Fruit fly (Drosophila melanogaster): ENCODE measurements around the gene CG12983.

Gene CG12983

DNA sequence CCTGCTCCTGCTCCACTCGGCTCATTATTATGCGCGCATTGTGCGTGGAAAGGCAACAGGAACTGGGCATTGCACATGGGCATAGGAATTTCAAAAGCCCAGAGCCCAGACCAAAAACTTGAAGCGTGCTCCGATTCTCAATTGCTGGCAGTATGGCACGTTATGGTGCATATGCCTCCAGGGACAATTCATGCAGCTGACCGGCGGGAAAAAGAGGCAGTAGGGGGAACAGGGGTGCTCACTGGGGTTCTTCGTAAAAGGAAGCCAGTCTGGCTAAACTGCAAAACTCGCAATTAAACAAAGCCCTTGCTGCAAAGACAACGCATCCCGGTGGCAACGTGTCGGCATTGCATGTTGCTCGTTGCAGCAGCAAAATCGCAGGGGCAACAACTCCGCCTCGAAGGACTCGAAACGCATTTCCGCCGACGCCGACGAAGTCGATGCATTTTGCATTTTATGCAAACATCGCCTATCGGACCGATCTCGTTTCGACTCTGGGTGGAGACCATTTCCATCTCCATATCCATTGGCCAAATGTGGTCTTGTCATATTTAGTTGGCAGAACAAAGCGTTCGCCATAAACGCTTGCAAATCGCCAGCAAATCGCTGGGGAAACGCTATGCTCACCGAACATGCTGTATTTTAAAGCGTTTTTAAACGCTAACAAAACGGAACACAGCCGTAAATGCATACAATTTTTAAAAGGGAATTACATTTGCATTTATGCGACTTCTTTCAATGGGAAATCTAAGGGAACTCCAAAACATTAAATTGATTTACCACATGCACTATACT is 18.0 kb upstream of the CG12983 start:
- no peak for TF ChIP-seq CTCF (optimal IDR thresholded peaks at IDR 0.05)
- TF ChIP-seq CG8478 (optimal IDR thresholded peaks at IDR 0.05), result no peak

- TF ChIP-seq CTCF (optimal IDR thresholded peaks at IDR 0.05), result no peak
- TF ChIP-seq CG8478 (optimal IDR thresholded peaks at IDR 0.05), result no peak
Observed at dm6 chr3L:20983309-20983708, 16.7 kb upstream of the CG12983 start.

- TF ChIP-seq CTCF (optimal IDR thresholded peaks at IDR 0.05), result no peak
- TF ChIP-seq CG8478 (optimal IDR thresholded peaks at IDR 0.05), result no peak
Observed at dm6 chr3L:20982544-20982943, 16.0 kb upstream of the CG12983 start.

DNA sequence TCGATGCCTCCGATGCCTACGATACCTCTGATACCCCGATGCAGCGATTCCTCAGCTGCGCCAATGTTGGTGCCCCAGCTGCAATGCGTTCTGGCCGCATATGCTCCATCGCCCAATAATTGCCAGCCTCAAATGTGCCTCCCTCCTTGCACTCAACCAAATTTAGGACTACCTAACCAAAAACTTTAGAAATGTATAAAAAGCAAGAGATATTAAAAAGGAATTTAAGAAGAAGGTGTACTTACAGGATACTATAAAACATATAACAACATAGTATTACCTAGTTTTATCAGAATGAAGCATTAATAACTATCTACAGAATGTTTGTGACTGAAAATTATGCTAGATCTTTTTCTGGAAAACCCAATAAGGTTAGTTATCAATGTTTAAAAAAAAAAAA is 15.2 kb upstream of the CG12983 start:
- TF ChIP-seq CG8478 (optimal IDR thresholded peaks at IDR 0.05) (no peak), CTCF (optimal IDR thresholded peaks at IDR 0.05) (no peak)

dm6 chr3L:20980499-20980898 is 13.9 kb upstream of the CG12983 start:
- no peak for TF ChIP-seq CTCF (optimal IDR thresholded peaks at IDR 0.05)
- no peak for TF ChIP-seq CG8478 (optimal IDR thresholded peaks at IDR 0.05)

DNA sequence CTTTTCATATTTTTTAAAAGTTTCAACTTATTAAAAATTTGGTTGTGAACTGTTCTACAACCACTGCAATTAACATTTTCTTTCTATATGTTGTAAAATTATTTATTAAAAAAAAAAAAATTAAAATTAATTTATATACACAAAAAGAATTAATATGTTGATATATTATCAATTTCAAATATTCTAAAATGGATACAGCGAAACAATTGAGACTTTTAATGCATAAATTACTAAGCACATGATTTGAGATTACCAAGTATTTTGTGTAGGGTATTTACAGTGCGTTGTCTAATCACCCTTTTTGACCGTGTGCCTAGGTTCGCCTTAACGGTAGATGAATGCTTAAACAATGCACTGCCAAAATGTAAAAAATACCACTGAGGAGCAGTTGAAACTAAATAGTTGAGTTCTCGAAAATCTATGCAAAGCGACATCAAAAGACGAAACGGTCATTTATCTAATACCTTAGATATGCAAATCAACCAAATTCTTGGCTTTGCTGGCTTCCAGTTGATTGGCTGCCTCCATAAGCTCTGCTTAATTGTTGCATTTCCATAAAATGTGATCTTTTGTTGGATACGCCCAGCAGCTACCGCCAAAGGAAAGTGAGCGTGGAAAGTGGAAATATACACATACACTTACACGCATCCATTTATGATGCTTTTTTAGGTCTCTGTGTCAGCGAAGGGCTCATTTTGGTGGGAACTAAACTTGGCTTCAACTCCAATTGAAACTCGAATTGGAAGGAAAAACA is 10.6 kb upstream of the CG12983 start:
- TF ChIP-seq CG8478 (optimal IDR thresholded peaks at IDR 0.05) (no peak), CTCF (optimal IDR thresholded peaks at IDR 0.05) (no peak)

DNA sequence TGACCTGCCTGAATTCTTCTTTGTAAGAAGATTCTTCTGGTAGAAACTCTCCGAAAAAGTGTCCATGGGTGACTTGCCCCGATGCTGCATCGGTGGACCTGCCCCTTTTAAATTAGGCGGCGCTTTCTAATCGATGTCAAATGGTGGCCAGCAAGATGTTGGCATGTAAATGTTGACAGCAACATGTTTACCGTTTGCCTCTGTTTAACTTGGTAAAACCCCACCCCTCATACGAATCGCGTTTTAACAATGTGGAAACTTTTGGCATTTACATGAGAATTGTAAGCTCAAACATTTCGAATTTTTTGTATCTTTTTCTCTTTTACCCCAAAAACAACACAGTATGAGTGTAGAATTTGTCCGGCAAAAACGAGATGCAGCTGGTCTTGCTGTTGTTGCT is 9.8 kb upstream of the CG12983 start:
- TF ChIP-seq CTCF (optimal IDR thresholded peaks at IDR 0.05) (no peak), CG8478 (optimal IDR thresholded peaks at IDR 0.05) (no peak)

DNA sequence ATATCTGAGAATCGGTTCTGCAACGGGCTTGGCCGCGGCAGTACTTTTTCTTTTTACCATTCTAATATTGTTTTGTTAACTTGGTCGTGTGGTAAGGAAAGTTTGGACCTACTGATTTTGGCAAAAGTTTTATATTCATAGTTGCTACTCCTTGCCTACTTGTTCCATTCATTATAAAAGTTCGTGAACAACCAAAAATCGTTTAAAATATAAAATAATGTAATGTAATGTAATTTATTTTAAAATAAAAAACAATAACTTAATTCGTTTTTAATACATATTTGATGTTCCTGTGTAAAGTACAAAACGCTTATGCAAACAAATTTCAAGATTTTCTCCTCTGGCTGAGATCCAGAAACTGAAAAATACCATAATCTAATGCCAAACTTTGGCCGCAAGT is 8.0 kb upstream of the CG12983 start, which contains the start of gene CG33286:
Gene CG33286 (minus strand): TSS at position 101 of the 400 bp plus-strand sequence.
- TF ChIP-seq CG8478 (optimal IDR thresholded peaks at IDR 0.05) (no peak), CTCF (optimal IDR thresholded peaks at IDR 0.05) (no peak)

- TF ChIP-seq CG8478 (optimal IDR thresholded peaks at IDR 0.05) (no peak), CTCF (optimal IDR thresholded peaks at IDR 0.05) (no peak)
Observed at dm6 chr3L:20970563-20970962, 4.0 kb upstream of the CG12983 start, which contains the start of gene CG33287. Gene CG33287, minus strand, starts transcription at chr3L:20970663.

dm6 chr3L:20962455-20962854 is 4.1 kb downstream of the CG12983 start, which contains the start of gene CG10587:
Gene CG10587, minus strand, starts transcription at chr3L:20962555.
- TF ChIP-seq CG8478 (optimal IDR thresholded peaks at IDR 0.05) (no peak), CTCF (optimal IDR thresholded peaks at IDR 0.05) (no peak)

DNA sequence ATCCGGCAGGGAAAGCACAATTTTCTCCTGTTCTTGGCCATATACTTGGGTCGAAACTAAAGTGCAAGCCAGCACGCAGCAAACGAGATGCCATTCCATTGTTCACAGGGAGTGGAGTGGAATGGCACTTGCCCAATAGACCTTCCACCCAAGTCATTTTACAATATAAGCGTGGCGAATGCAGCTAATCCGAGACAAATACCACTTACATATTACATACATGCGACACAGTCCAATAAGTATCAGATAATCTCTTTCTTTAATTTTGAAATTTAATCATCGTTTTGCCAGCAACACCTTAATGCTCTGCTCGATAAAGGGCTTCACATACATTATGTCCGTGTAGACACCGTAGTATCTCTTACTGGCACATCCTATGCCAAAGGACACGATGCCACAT is 5.3 kb downstream of the CG12983 start, which contains the start of gene CG11037:
Gene CG11037 (minus strand): TSS at position 101 of the 400 bp plus-strand sequence.
- no peak for TF ChIP-seq CTCF (optimal IDR thresholded peaks at IDR 0.05)
- no peak for TF ChIP-seq CG8478 (optimal IDR thresholded peaks at IDR 0.05)

DNA sequence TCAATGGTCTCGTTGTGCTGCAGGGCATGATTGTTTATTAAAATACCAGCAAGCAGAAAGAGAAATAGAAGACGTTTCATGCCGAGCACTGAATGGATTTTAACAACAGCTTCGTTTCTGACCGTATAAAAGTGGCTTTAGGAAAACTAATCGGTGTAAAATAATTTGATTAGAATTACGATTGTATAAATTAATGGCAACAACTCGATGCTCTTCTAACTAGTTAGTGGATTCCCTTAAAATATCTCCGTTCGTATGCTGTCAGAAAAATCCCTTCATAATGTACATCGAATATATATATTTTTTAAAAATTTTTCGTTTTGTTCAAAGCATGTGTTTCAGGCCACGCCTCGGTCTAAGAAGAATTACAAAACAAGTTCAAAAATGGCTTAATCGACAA is 9.9 kb downstream of the CG12983 start, which contains the start of the genes Sems and CG10588:
Gene Sems (minus strand): TSS at position 101 of the 400 bp plus-strand sequence.
Gene CG10588 (plus strand): TSS at position 285 of the 400 bp plus-strand sequence.
- no peak for TF ChIP-seq CG8478 (optimal IDR thresholded peaks at IDR 0.05)
- no peak for TF ChIP-seq CTCF (optimal IDR thresholded peaks at IDR 0.05)

DNA sequence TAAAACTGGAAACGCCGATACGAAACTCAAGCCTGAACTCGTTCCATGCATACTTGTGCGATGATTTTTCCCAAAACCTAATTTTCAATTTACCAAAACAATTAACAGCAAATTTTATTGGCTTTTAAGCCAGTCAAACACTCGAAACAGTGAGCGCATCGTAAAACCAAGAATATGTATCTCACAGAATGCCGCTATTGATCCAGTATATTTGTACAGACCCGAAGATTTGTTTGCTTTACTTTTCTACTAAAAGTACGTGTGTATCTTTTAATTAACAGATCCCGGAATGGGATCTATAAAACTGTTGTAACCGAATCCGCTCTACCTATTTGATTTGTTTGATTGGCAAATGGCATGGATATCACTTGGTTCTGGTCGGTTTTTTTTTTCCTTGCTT is 12.4 kb downstream of the CG12983 start:
- no peak for TF ChIP-seq CG8478 (optimal IDR thresholded peaks at IDR 0.05)
- no peak for TF ChIP-seq CTCF (optimal IDR thresholded peaks at IDR 0.05)

DNA sequence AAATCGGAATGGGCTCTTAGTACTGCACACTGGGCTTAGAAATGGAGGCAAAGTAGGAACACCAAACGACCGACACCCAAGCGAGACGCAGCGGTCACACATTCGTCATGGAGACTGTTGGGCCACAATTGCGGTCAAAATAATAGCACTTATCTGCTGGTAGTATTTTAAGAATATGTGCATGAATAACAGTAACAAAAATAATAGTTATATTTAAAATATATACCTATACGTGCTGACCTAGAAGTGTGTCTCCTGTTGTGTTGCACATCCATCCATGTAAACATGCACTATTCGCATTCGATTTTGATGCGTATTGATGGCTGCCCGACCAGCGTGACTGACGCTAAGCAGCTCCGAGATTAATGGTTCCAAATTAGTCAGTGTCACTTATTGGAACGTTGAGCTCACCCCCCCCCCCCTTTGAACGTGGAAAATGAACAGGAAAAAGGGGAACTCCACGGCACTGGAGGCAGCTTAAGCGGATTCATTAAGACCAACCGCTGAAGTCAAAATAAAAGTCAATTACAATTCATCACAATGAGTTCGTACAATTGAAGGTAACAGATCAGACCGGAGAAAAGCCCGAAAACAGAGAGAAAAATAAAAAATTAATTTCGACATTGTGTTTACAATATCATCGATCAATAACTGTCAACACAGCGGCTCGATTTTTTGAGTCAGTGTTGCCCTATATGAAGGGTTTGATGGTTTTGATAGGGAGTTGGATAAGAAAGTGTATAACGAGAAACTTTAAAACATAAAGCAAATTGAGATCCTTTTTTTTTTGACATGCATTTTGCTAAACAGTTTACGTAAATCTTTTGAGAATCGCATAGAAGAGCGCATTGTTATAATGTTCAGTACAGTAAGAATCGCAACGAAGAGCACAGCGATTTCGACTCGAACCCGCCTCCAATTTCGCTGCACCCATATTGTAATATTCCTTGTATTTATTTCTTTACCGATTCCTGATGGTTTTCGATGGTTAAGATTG is 13.6 kb downstream of the CG12983 start:
- TF ChIP-seq CG8478 (optimal IDR thresholded peaks at IDR 0.05), result no peak
- TF ChIP-seq CTCF (optimal IDR thresholded peaks at IDR 0.05), result no peak
